Fruit fly (Drosophila melanogaster) whole organism, embryonic: ENCODE measurements around the gene Argl.

Experiments
- Adf1 ChIP-seq: fragments of 200-800 bp; sonication (Bioruptor generic); IDR thresholded peaks from 2 replicates; pipeline ENCODE4 v1.3.6; 2022; ENCODE audit warnings: missing biosample characterization, missing genetic modification characterization
- Antp ChIP-seq: fragments of 200-800 bp; sonication (Bioruptor generic); optimal IDR thresholded peaks from 3 replicates; lab custom pipeline; 2016; ENCODE audit warnings: missing biosample characterization, missing genetic modification characterization
- Atf3 ChIP-seq: fragments of 200-800 bp; sonication (Bioruptor generic); optimal IDR thresholded peaks from 3 replicates; lab custom pipeline; 2016; ENCODE audit warnings: missing biosample characterization, missing genetic modification characterization
- Bteb2 ChIP-seq: fragments of 200-800 bp; sonication (Bioruptor generic); optimal IDR thresholded peaks from 2 replicates; lab custom pipeline; 2016; ENCODE audit warnings: missing biosample characterization, missing genetic modification characterization
- C15 ChIP-seq: fragments of 200-800 bp; sonication (Bioruptor generic); IDR thresholded peaks from 3 replicates; pipeline ENCODE4 v1.3.6; 2022; ENCODE audit warnings: missing biosample characterization, missing genetic modification characterization
- CG11695 ChIP-seq: fragments of 200-800 bp; sonication (Bioruptor generic); IDR thresholded peaks from 3 replicates; pipeline ENCODE4 v1.3.6; 2022; ENCODE audit warnings: missing biosample characterization, missing genetic modification characterization
- CG12236 ChIP-seq: fragments of 200-800 bp; sonication (Bioruptor generic); optimal IDR thresholded peaks from 2 replicates; lab custom pipeline; 2016; ENCODE audit warnings: missing biosample characterization, missing genetic modification characterization
- CG12769 ChIP-seq: fragments of 200-800 bp; sonication (Bioruptor generic); optimal IDR thresholded peaks from 2 replicates; lab custom pipeline; 2019; ENCODE audit warnings: missing biosample characterization, mild to moderate bottlenecking, missing genetic modification characterization, moderate library complexity
- CG13287 ChIP-seq: fragments of 200-800 bp; sonication (Bioruptor generic); IDR thresholded peaks from 2 replicates; pipeline ENCODE4 v1.3.6; 2022; ENCODE audit warnings: missing biosample characterization, missing genetic modification characterization; ENCODE audit not compliant: partially characterized antibody
- CG15479 ChIP-seq: fragments of 200-800 bp; sonication (Bioruptor generic); optimal IDR thresholded peaks from 3 replicates; lab custom pipeline; 2019; ENCODE audit warnings: missing biosample characterization, mild to moderate bottlenecking, missing genetic modification characterization, moderate library complexity
- CG15696 ChIP-seq: fragments of 200-800 bp; sonication (Bioruptor generic); optimal IDR thresholded peaks from 2 replicates; lab custom pipeline; 2019; ENCODE audit warnings: missing biosample characterization, mild to moderate bottlenecking, missing genetic modification characterization, moderate library complexity
- CG31224 ChIP-seq: fragments of 200-800 bp; sonication (Bioruptor generic); IDR thresholded peaks from 2 replicates; pipeline ENCODE4 v1.3.6; 2022; ENCODE audit warnings: missing biosample characterization, missing genetic modification characterization
- CG34224 ChIP-seq: fragments of 200-800 bp; sonication (Bioruptor generic); IDR thresholded peaks from 3 replicates; pipeline ENCODE4 v1.3.6; 2022; ENCODE audit warnings: missing biosample characterization, missing genetic modification characterization; ENCODE audit not compliant: partially characterized antibody
- CG34376 ChIP-seq: fragments of 200-800 bp; sonication (Bioruptor generic); optimal IDR thresholded peaks from 2 replicates; lab custom pipeline; 2018; ENCODE audit warnings: missing biosample characterization, mild to moderate bottlenecking, missing genetic modification characterization
- CG3838 ChIP-seq: fragments of 200-800 bp; sonication (Bioruptor generic); optimal IDR thresholded peaks from 3 replicates; lab custom pipeline; 2016; ENCODE audit warnings: missing biosample characterization, missing genetic modification characterization
- CG4282 ChIP-seq: fragments of 200-800 bp; sonication (Bioruptor generic); optimal IDR thresholded peaks from 2 replicates; lab custom pipeline; 2016; ENCODE audit warnings: missing biosample characterization, missing genetic modification characterization
- CG4424 ChIP-seq: fragments of 200-800 bp; sonication (Bioruptor generic); optimal IDR thresholded peaks from 3 replicates; lab custom pipeline; 2016; ENCODE audit warnings: missing biosample characterization, missing genetic modification characterization
- CG6689 ChIP-seq: fragments of 200-800 bp; sonication (Bioruptor generic); IDR thresholded peaks from 2 replicates; pipeline ENCODE4 v1.3.6; 2022; ENCODE audit warnings: missing biosample characterization, missing genetic modification characterization
- CG9437 ChIP-seq: fragments of 200-800 bp; sonication (Bioruptor generic); optimal IDR thresholded peaks from 2 replicates; lab custom pipeline; 2018; ENCODE audit warnings: missing biosample characterization, mild to moderate bottlenecking, missing genetic modification characterization
- CTCF ChIP-seq: fragments of 200-800 bp; sonication (Bioruptor generic); optimal IDR thresholded peaks from 2 replicates; lab custom pipeline; 2017; ENCODE audit warnings: missing biosample characterization, mild to moderate bottlenecking, missing genetic modification characterization, moderate library complexity
- Dll ChIP-seq: fragments of 200-800 bp; sonication (Bioruptor generic); IDR thresholded peaks from 4 replicates; pipeline ENCODE4 v1.3.6; 2022; ENCODE audit warnings: missing biosample characterization, missing genetic modification characterization; ENCODE audit not compliant: partially characterized antibody
- ERR ChIP-seq: fragments of 200-800 bp; sonication (Bioruptor generic); optimal IDR thresholded peaks from 2 replicates; lab custom pipeline; 2016; ENCODE audit warnings: missing biosample characterization, missing genetic modification characterization
- Fer1 ChIP-seq: fragments of 200-800 bp; sonication (Bioruptor generic); optimal IDR thresholded peaks from 2 replicates; lab custom pipeline; 2017; ENCODE audit warnings: missing biosample characterization, mild to moderate bottlenecking, missing genetic modification characterization
- Hr39 ChIP-seq: fragments of >200 bp; optimal IDR thresholded peaks from 2 replicates; lab custom pipeline; 2017
- Med ChIP-seq: fragments of 200-800 bp; sonication (Bioruptor generic); peaks from one replicate; lab custom pipeline; 2016; ENCODE audit warnings: missing biosample characterization, missing genetic modification characterization, mild to moderate bottlenecking, inconsistent platforms, moderate library complexity
- NFAT ChIP-seq: fragments of 200-800 bp; sonication (Bioruptor generic); IDR thresholded peaks from 2 replicates; pipeline ENCODE4 v1.3.6; 2022; ENCODE audit warnings: missing biosample characterization, missing genetic modification characterization
- Scr ChIP-seq: fragments of 200-800 bp; sonication (Bioruptor generic); IDR thresholded peaks from 2 replicates; pipeline ENCODE4 v1.3.6; 2022; ENCODE audit warnings: missing biosample characterization, missing genetic modification characterization; ENCODE audit not compliant: partially characterized antibody
- Sry-δ ChIP-seq: fragments of 200-800 bp; sonication (Bioruptor generic); optimal IDR thresholded peaks from 2 replicates; lab custom pipeline; 2016; ENCODE audit warnings: missing biosample characterization, missing genetic modification characterization
- YL-1 ChIP-seq: fragments of 200-800 bp; sonication (Bioruptor generic); optimal IDR thresholded peaks from 3 replicates; lab custom pipeline; 2017; ENCODE audit warnings: missing biosample characterization, mild to moderate bottlenecking, missing genetic modification characterization
- cg ChIP-seq: fragments of 200-800 bp; sonication (Bioruptor generic); optimal IDR thresholded peaks from 3 replicates; lab custom pipeline; 2019; ENCODE audit warnings: missing biosample characterization, mild to moderate bottlenecking, missing genetic modification characterization, moderate library complexity
- chif ChIP-seq, 2 experiments: fragments of 200-800 bp; sonication (Bioruptor generic); optimal IDR thresholded peaks; 3 replicates each; lab custom pipeline; 2016; ENCODE audit warnings: missing biosample characterization in 2 of 2, missing genetic modification characterization in 2 of 2
- dmrt11E ChIP-seq: fragments of 200-800 bp; sonication (Bioruptor generic); optimal IDR thresholded peaks from 3 replicates; lab custom pipeline; 2018; ENCODE audit warnings: missing biosample characterization, mild to moderate bottlenecking, missing genetic modification characterization, moderate library complexity
- eve ChIP-seq, 2 experiments: fragments of >200 bp; optimal IDR thresholded peaks; 2 replicates each; lab custom pipeline; 2017; ENCODE audit warnings: missing biosample characterization in 2 of 2, missing genetic modification characterization in 2 of 2
- exex ChIP-seq: fragments of 200-800 bp; sonication (Bioruptor generic); optimal IDR thresholded peaks from 4 replicates; lab custom pipeline; 2018; ENCODE audit warnings: missing biosample characterization, mild to moderate bottlenecking, missing genetic modification characterization, moderate library complexity
- fd3F ChIP-seq: fragments of 200-800 bp; sonication (Bioruptor generic); optimal IDR thresholded peaks from 2 replicates; lab custom pipeline; 2018; ENCODE audit warnings: missing biosample characterization, mild to moderate bottlenecking, missing genetic modification characterization, moderate library complexity
- ftz-f1 ChIP-seq: fragments of 200-800 bp; sonication (Bioruptor generic); optimal IDR thresholded peaks from 2 replicates; lab custom pipeline; 2016; ENCODE audit warnings: missing biosample characterization, missing genetic modification characterization
- hth ChIP-seq: fragments of >200 bp; optimal IDR thresholded peaks from 2 replicates; lab custom pipeline; 2017; ENCODE audit warnings: inconsistent platforms
- jumu ChIP-seq: fragments of 200-800 bp; sonication (Bioruptor generic); optimal IDR thresholded peaks from 3 replicates; lab custom pipeline; 2016; ENCODE audit warnings: missing biosample characterization, missing genetic modification characterization
- kni ChIP-seq: fragments of 200-800 bp; sonication (Bioruptor generic); optimal IDR thresholded peaks from 3 replicates; lab custom pipeline; 2017; ENCODE audit warnings: mild to moderate bottlenecking, missing biosample characterization, missing genetic modification reagents, missing genetic modification characterization
- lab ChIP-seq: fragments of 200-800 bp; sonication (Bioruptor generic); optimal IDR thresholded peaks from 3 replicates; lab custom pipeline; 2017; ENCODE audit warnings: missing biosample characterization, missing genetic modification characterization, mild to moderate bottlenecking, moderate library complexity, missing genetic modification reagents
- lmd ChIP-seq: fragments of 200-800 bp; sonication (Bioruptor generic); IDR thresholded peaks from 2 replicates; pipeline ENCODE4 v1.3.6; 2022; ENCODE audit warnings: missing biosample characterization, missing genetic modification characterization
- onecut ChIP-seq: fragments of 200-800 bp; sonication (Bioruptor generic); IDR thresholded peaks from 2 replicates; pipeline ENCODE4 v1.3.6; 2022; ENCODE audit warnings: missing biosample characterization, missing genetic modification characterization
- pfk ChIP-seq: fragments of 200-800 bp; sonication (Bioruptor generic); optimal IDR thresholded peaks from 2 replicates; lab custom pipeline; 2018; ENCODE audit warnings: missing biosample characterization, mild to moderate bottlenecking, missing genetic modification characterization, moderate library complexity
- pum ChIP-seq: fragments of 200-800 bp; sonication (Bioruptor generic); optimal IDR thresholded peaks from 2 replicates; lab custom pipeline; 2016; ENCODE audit warnings: missing biosample characterization, missing genetic modification characterization
- repo ChIP-seq: fragments of 200-800 bp; sonication (Bioruptor generic); optimal IDR thresholded peaks from 2 replicates; lab custom pipeline; 2016; ENCODE audit warnings: missing biosample characterization, missing genetic modification characterization
- yki ChIP-seq: fragments of >200 bp; optimal IDR thresholded peaks from 3 replicates; lab custom pipeline; 2018

Argl gene

DNA sequence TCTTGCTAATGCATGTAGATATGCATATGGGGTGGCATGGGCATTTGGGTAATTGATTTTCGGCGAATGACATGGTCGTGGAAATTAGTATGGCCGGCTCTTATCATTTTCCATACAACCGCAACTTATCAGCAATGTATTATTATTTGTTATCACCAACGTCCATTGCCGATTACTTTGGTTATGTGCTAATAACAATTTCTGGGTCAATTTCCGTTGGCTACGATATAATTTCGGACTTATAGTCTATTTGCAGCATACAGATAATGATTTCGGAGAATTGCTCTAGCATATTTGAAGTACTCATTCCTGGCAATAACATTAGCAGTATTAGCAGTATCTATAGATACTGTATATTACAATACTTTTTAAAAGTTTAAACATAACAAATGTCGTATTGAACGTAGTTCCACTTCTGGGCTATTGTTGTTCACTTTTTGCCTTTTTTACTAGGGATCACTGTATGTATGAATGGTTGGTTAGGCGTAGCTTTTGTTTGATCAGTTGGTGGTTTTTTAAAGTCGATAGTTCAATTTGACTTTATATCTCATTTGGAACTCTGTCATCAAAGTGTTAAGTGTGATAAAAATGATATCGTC, 4.9 kb upstream of the Argl start, which contains the start of gene CG46397 (continued):
- TF ChIP-seq CG11695 (GFP tag; lab: Robert Waterston, UW) = no peak
- TF ChIP-seq cg = no peak
- TF ChIP-seq Adf1 = no peak
- TF ChIP-seq onecut (GFP tag; lab: Robert Waterston, UW) = no peak
- TF ChIP-seq CG34224 (GFP tag; lab: Robert Waterston, UW) = no peak
- TF ChIP-seq Dll (GFP tag; lab: Robert Waterston, UW) = no peak
- no peak for TF ChIP-seq CG4424 (GFP tag; lab: Kevin White, UChicago)
- TF ChIP-seq Bteb2 (GFP tag; lab: Kevin White, UChicago) = no peak
- no peak for TF ChIP-seq CG31224 (GFP tag; lab: Robert Waterston, UW)
- no peak for TF ChIP-seq dmrt11E (tag; lab: Kevin White, UChicago)
- TF ChIP-seq CG15479 = peak; percentile 33
- TF ChIP-seq CG34376 (GFP tag; lab: Kevin White, UChicago) = peak; percentile 59
- TF ChIP-seq YL-1 (GFP tag; lab: Kevin White, UChicago) = no peak
- TF ChIP-seq Scr (GFP tag; lab: Robert Waterston, UW) = no peak
- TF ChIP-seq C15 (GFP tag; lab: Robert Waterston, UW) = no peak
- no peak for TF ChIP-seq CG3838
- peak; percentile 9 for TF ChIP-seq Fer1 (GFP tag; lab: Kevin White, UChicago)
- TF ChIP-seq Antp (GFP tag; lab: Kevin White, UChicago) = no peak
- no peak for TF ChIP-seq CG15696 (tag; lab: Kevin White, UChicago)
- no peak for TF ChIP-seq Sry-δ (GFP tag; lab: Kevin White, UChicago)
- no peak for TF ChIP-seq CG9437 (GFP tag; lab: Kevin White, UChicago)
- no peak for TF ChIP-seq lmd (GFP tag; lab: Robert Waterston, UW)
- no peak for TF ChIP-seq CG12769
- no peak for TF ChIP-seq Atf3
- no peak for TF ChIP-seq fd3F (GFP tag; lab: Kevin White, UChicago)
- no peak for TF ChIP-seq lab (GFP tag; lab: Kevin White, UChicago)
- no peak for TF ChIP-seq pfk
- TF ChIP-seq CG6689 (GFP tag; lab: Robert Waterston, UW) = no peak
- TF ChIP-seq hth (lab: Kevin White, UChicago) = no peak
- TF ChIP-seq CTCF (GFP tag; lab: Kevin White, UChicago) = no peak
- TF ChIP-seq Hr39 (lab: Kevin White, UChicago) = no peak
- TF ChIP-seq kni (GFP tag; lab: Kevin White, UChicago) = no peak
- no peak for TF ChIP-seq CG13287
- TF ChIP-seq yki (lab: Kevin White, UChicago) = no peak
- TF ChIP-seq exex (tag; lab: Kevin White, UChicago) = peak; percentile 94
- no peak for TF ChIP-seq ftz-f1 (GFP tag; lab: Kevin White, UChicago)
- TF ChIP-seq CG12236 (GFP tag; lab: Kevin White, UChicago) = no peak
- TF ChIP-seq repo (GFP tag; lab: Kevin White, UChicago) = no peak
- TF ChIP-seq chif (GFP tag; optimal IDR thresholded peaks at IDR 0.05; lab: Kevin White, UChicago) = no peak
- peak in 1 of 2 experiments; percentile 4 for TF ChIP-seq eve (GFP tag; optimal IDR thresholded peaks at IDR 0.05; lab: Kevin White, UChicago)
- no peak for TF ChIP-seq NFAT (GFP tag; lab: Robert Waterston, UW)
- no peak for TF ChIP-seq ERR (GFP tag; lab: Kevin White, UChicago)
- no peak for TF ChIP-seq pum (GFP tag; lab: Kevin White, UChicago)
- no peak for TF ChIP-seq CG4282 (GFP tag; lab: Kevin White, UChicago)
- TF ChIP-seq Med = peak; percentile 16
- no peak for TF ChIP-seq jumu
